Fruit fly (Drosophila melanogaster) whole organism: ENCODE data around the gene CG33689.

ENCODE experiments used
- CG8478 ChIP-seq: fragments of >200 bp; optimal IDR thresholded peaks from 2 replicates; lab custom pipeline; 2018; ENCODE audit warnings: inconsistent platforms
- Dll ChIP-seq: fragments of >200 bp; optimal IDR thresholded peaks from 2 replicates; lab custom pipeline; 2017
- EcR ChIP-seq, 2 experiments: fragments of >200 bp; optimal IDR thresholded peaks; 2 replicates each; lab custom pipeline; 2017; ENCODE audit warnings: missing biosample characterization in 2 of 2, missing genetic modification characterization in 2 of 2, missing genetic modification reagents in 2 of 2
- pan ChIP-seq: fragments of >200 bp; optimal IDR thresholded peaks from 2 replicates; lab custom pipeline; 2017
- psq ChIP-seq: fragments of >200 bp; optimal IDR thresholded peaks from 2 replicates; lab custom pipeline; 2017
- usp ChIP-seq: fragments of >200 bp; optimal IDR thresholded peaks from 2 replicates; lab custom pipeline; 2017; ENCODE audit warnings: missing biosample characterization, missing genetic modification characterization, mixed read lengths

The CG33689 gene

dm6 chr3L:16171280-16171679, 28.7 kb upstream of the CG33689 start, which contains the start of gene CG33795:
Gene CG33795, minus strand, starts transcription at chr3L:16171380.
- TF ChIP-seq Dll (lab: Kevin White, UChicago): no peak
- no peak for TF ChIP-seq usp (GFP tag; lab: Kevin White, UChicago)
- no peak for TF ChIP-seq EcR (GFP tag; optimal IDR thresholded peaks at IDR 0.05; lab: Kevin White, UChicago)
- TF ChIP-seq psq (lab: Kevin White, UChicago): no peak
- TF ChIP-seq CG8478 (lab: Kevin White, UChicago): no peak
- no peak for TF ChIP-seq pan

- TF ChIP-seq usp (GFP tag; lab: Kevin White, UChicago) (no peak), CG8478 (lab: Kevin White, UChicago) (no peak), pan (no peak), psq (lab: Kevin White, UChicago) (no peak), EcR (GFP tag; optimal IDR thresholded peaks at IDR 0.05; lab: Kevin White, UChicago) (no peak), Dll (lab: Kevin White, UChicago) (no peak)
Measured at dm6 chr3L:16172381-16172780, 27.6 kb upstream of the CG33689 start.

- no peak for TF ChIP-seq usp (GFP tag; lab: Kevin White, UChicago)
- no peak for TF ChIP-seq Dll (lab: Kevin White, UChicago)
- TF ChIP-seq pan: no peak
- TF ChIP-seq CG8478 (lab: Kevin White, UChicago): no peak
- TF ChIP-seq EcR (GFP tag; optimal IDR thresholded peaks at IDR 0.05; lab: Kevin White, UChicago): no peak
- TF ChIP-seq psq (lab: Kevin White, UChicago): no peak
Measured at dm6 chr3L:16172809-16173276, 27.2 kb upstream of the CG33689 start.

dm6 chr3L:16173818-16174601, 26.0 kb upstream of the CG33689 start:
- TF ChIP-seq EcR (GFP tag; optimal IDR thresholded peaks at IDR 0.05; lab: Kevin White, UChicago) (no peak), psq (lab: Kevin White, UChicago) (no peak), CG8478 (lab: Kevin White, UChicago) (no peak), usp (GFP tag; lab: Kevin White, UChicago) (no peak), pan (no peak), Dll (lab: Kevin White, UChicago) (peak; percentile 20)

dm6 chr3L:16174778-16175177, 25.3 kb upstream of the CG33689 start:
- TF ChIP-seq Dll (lab: Kevin White, UChicago) (no peak), pan (no peak), usp (GFP tag; lab: Kevin White, UChicago) (no peak), EcR (GFP tag; optimal IDR thresholded peaks at IDR 0.05; lab: Kevin White, UChicago) (no peak), CG8478 (lab: Kevin White, UChicago) (no peak), psq (lab: Kevin White, UChicago) (no peak)

dm6 chr3L:16175628-16176263, 24.3 kb upstream of the CG33689 start:
- TF ChIP-seq usp (GFP tag; lab: Kevin White, UChicago): no peak
- TF ChIP-seq Dll (lab: Kevin White, UChicago): no peak
- TF ChIP-seq EcR (GFP tag; optimal IDR thresholded peaks at IDR 0.05; lab: Kevin White, UChicago): no peak
- TF ChIP-seq CG8478 (lab: Kevin White, UChicago): no peak
- TF ChIP-seq psq (lab: Kevin White, UChicago): no peak
- no peak for TF ChIP-seq pan

dm6 chr3L:16176492-16176891, 23.5 kb upstream of the CG33689 start:
- TF ChIP-seq usp (GFP tag; lab: Kevin White, UChicago): no peak

dm6 chr3L:16177309-16177708, 22.7 kb upstream of the CG33689 start:
- no peak for TF ChIP-seq Dll (lab: Kevin White, UChicago)

dm6 chr3L:16177751-16178150, 22.3 kb upstream of the CG33689 start:
- TF ChIP-seq usp (GFP tag; lab: Kevin White, UChicago): no peak
- peak; percentile 94 for TF ChIP-seq pan

- TF ChIP-seq pan (no peak), CG8478 (lab: Kevin White, UChicago) (no peak), Dll (lab: Kevin White, UChicago) (no peak), psq (lab: Kevin White, UChicago) (no peak)
Measured at dm6 chr3L:16178433-16178832, 21.6 kb upstream of the CG33689 start.

- TF ChIP-seq usp (GFP tag; lab: Kevin White, UChicago): no peak
- no peak for TF ChIP-seq EcR (GFP tag; optimal IDR thresholded peaks at IDR 0.05; lab: Kevin White, UChicago)
- TF ChIP-seq pan: no peak
- TF ChIP-seq psq (lab: Kevin White, UChicago): no peak
- TF ChIP-seq Dll (lab: Kevin White, UChicago): no peak
- TF ChIP-seq CG8478 (lab: Kevin White, UChicago): no peak
Measured at dm6 chr3L:16181330-16181830, 18.6 kb upstream of the CG33689 start.
